Fruit fly (Drosophila melanogaster) ovary, adult (tissue): ENCODE data around the gene ara.

Experiments used
- CG17801 ChIP-seq: fragments of 200-800 bp; optimal IDR thresholded peaks from 2 replicates; lab custom pipeline; 2019; ENCODE audit warnings: missing biosample characterization, mild to moderate bottlenecking, missing genetic modification characterization, moderate library complexity; ENCODE audit not compliant: partially characterized antibody

ara gene

DNA sequence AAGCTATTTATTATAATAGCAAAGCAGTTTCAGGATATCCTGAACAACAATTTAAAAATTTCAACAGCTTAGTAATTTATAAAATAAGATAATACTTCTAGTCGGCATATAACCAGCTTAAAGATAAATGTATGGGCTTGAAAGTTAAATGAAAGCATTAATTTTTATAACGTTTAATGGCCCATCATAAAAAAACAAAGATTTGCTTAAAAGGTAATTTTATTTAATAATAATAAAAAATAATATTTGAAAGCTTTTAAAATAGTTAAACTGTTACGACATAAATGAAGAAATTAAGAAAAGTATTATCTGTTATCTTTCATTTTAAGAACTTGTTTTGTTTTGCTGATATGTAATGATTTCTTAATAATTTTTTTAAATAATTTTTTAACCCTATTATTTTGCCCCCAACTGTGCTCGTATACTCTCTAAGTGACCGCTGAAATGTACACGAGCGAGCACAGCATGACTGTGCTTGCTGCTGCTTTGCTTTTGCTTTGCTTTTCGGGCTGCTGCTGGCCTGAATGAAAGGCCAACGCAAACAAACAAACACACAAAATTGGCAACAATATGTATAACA lies 6.8 kb downstream of the ara start:
- no peak for TF ChIP-seq CG17801 (GFP tag; lab: Kevin White, UChicago)

DNA sequence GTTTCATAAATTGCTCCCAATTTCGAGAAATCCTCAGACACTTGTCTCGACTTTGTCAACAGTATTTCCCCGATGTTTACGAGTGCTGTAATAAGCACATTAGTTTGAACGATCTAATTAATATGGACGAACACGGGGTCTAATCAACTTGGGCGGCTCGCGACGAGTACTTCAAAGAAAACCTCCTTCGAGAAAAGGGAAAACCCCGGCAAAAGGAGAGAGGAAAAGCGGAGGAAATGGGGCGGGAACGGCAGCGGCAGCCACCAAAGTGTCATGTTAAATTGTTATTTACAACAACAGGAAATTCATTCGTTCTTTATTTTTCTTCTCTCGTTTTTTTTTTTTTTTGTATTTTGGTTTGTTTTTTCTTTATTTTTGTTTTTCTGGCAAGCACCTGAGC lies 7.8 kb downstream of the ara start:
- TF ChIP-seq CG17801 (GFP tag; lab: Kevin White, UChicago): no peak

DNA sequence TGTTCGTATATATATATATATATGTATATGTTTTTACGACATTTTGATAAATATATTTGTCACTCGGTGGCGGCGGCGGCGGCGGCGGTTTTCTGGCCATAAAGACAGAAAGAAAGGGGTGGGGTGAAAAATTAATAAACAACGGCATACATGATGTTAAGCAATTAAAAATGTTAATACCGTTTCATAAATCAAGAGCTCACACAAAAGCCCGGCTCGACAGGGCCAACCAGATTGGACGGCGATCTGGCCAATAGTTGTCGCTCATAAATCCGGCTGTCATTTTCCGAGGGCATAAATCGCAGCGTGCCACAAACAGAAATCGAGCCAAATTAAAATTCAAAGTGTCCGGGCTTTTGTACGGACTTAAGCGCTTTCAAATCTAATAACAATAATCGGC lies 8.4 kb downstream of the ara start:
- TF ChIP-seq CG17801 (GFP tag; lab: Kevin White, UChicago): no peak

DNA sequence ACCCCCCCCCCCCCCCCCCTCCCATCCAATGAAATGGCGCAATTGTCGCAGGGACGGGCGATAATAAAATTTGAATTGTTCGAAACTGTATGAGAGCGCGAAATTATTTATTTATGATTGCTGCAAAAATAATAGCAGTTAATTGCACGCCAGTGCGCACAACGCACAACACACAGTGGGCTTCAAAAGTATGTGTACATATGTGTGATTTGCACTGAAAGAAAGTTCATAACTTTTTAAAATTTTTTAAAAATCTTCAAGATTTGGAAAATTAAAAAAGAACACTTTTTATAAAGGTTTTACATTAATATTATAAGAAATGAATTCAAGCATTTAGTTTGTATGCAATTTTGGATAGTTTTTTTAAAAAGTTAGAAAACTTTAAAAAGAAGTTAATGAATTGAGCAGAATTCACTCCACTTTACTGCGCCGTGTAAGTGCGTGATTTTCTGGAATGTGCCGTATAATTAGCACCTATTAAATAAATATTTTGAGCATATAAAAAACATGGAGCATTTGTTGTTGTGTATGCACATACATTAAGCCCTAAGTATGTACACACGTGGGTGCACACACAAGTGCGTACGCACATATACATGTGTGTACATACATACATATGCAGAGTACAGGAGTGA lies 9.6 kb downstream of the ara start:
- no peak for TF ChIP-seq CG17801 (GFP tag; lab: Kevin White, UChicago)

DNA sequence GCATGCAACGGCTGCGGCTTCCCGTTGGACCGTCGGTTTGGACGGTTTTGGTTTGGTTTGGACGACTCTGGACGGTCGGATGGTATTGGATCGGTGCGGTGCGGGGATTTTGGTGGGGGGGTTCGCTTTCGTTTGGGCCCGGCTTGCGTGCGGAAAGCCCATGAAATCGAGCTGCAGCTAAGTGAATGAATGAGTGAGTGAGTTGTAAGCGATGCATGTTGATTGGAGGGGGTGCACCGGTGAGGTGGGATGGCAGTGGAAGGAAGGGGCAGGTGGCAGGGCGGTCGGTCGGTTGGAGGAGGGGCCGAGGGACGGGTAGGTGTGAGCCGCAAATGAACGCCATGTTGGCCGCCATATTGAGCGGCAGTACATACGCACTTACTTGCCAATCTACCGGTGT lies 10.2 kb downstream of the ara start:
- TF ChIP-seq CG17801 (GFP tag; lab: Kevin White, UChicago): no peak

DNA sequence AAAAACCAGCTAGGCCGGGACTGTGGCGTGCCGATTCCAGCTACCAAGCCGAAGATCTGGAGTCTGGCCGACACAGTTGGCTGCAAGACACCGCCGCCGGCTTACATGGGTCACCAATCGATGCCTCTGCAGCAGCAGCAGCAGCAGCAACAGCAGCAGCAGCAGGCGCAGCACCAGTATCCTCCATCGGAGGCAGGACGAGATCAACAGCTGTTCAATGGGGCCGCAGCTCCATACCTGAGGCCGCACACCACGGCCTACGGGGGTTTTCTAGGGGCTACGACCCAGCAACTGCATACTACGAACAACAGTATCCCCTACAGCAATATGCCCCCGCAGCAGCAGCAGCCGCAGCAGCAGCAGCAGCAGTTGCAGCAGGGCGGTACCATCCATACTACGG lies 14.4 kb downstream of the ara start:
- no peak for TF ChIP-seq CG17801 (GFP tag; lab: Kevin White, UChicago)

DNA sequence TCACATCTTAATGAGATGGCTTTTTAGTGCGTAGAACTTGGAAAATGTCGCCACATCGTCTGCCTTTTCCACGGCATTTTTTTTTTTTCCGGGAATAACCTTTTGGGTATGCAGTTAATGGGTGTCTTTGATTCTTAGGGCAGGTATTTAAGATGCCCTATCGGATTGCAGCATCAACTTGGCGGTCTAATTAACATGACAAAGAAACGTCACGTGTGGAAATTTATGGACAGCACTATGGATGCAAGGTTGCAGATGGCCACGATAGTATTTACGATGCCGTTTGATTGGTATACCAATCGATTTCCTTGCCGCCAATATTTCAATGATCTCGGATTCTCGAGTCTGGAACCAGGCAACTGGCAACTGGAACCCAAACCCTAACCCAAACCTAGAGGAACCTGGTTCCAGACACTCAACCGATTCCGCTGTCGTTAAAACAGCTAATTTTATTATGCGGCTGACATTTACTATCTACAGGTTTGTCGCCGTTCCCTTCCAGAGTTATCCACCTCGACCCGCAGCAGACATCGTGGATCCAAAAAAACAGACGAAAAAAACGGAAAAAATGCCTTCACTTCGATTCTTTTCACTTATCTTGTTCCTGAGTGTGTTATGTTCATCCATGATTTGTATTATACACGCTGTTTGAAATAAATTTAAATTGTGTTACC lies 20.9 kb downstream of the ara start:
- TF ChIP-seq CG17801 (GFP tag; lab: Kevin White, UChicago): no peak

DNA sequence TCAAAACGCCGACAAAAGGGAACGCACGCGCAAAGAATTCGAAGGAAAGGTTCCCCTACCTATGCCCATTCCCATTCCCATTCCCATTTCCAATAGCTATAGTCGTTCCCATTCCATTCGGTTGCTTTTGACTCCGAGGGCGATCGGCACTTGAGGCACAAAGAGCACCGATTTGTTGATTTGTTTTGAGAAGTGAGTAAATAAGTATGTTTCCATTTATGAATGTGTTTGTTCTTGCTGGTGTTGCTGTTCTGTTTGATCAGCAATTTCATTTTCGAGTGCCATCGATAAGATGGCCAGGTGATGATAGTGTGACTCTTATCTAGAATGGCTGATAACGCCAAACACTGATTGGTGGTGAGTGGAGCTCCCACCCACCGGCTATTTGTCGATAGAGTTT lies 25.8 kb downstream of the ara start:
- TF ChIP-seq CG17801 (GFP tag; lab: Kevin White, UChicago): no peak

DNA sequence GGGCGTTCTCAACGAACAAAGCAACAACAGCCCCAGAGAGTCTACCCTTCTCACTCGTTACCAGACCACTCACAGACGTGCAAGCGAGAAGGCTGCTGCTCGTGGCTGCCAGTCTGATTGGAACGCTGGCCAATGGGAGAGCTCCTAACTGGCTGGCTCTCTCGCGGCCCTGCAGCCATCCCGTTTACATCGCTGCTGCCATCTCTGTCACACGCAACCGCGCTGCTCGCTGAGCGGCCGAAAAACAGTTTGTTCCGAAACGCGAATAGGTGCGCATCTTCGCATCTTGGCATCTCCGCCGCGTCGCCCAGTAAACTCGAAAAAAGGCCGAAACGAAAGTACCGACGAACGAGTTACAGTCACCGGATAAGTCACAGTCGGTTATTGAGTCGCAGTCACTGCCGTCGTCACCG lies 28.9 kb downstream of the ara start, which contains the start of gene caup:
TSS of gene caup (plus strand) at position 245 of the 413 bp plus-strand sequence.
- no peak for TF ChIP-seq CG17801 (GFP tag; lab: Kevin White, UChicago)

DNA sequence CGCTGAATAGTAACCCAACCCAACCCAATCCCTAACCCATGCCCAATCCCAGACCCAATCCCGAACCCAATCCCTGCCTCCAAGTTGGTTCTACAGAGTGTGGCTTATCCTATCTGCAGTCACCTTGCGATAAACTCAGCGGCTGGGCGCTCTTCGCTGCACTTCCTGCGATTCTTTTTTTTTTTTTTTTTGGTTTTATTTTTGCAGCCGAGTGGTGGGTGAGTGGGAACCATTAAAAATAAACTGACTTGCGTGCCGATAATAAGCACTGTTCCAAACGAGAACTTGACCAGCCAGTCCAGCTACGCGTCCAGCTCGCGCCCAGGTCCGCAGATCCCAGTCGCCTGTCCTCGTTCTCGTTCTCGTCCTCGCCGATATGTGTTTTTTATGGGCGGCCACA lies 34.6 kb downstream of the ara start:
- no peak for TF ChIP-seq CG17801 (GFP tag; lab: Kevin White, UChicago)

DNA sequence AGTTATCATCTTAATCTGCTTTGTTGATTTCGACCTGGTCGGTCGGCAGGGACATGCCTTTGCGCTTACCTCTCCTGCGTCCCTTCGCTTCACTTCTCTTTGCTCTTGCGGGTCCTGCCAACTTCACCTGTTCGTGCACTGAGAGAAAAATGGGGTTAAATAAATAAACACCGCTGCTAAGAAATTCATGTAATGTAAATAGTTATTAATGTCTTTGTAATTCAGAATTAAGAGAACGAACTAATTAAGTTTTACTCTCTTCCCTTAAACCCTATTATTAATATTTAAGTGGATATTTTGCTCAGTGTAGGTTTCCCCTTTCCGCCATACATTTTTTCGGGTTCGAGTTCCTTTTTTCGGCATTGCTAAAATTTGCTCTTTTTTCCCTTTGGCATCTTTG lies 35.9 kb downstream of the ara start:
- no peak for TF ChIP-seq CG17801 (GFP tag; lab: Kevin White, UChicago)

DNA sequence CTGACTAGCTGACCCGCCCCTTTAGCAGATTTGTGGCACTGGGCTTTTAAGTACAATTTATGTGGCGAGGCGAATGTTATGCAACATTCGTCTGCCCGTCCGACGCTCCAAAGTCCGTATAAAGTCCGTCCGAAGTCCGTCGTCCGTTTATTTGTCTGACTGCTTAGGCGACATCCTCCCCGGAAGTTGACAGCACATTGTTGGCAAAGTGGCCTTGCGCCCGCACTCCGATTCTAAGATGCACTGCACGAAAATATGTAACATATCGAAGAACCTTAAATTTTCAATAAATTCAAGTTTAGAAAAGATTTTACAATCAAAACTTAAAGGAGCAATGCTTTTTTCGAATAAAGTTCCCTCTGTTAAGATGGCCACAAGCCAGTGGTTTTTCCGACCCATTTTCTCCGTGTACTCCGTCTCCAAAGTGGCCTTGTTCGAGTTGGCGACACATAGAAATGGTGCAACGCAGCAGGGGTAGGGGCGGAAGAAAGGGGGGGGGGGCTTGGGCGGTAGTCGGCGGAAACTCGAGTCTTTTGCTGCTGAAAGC lies 38.4 kb downstream of the ara start:
- no peak for TF ChIP-seq CG17801 (GFP tag; lab: Kevin White, UChicago)

DNA sequence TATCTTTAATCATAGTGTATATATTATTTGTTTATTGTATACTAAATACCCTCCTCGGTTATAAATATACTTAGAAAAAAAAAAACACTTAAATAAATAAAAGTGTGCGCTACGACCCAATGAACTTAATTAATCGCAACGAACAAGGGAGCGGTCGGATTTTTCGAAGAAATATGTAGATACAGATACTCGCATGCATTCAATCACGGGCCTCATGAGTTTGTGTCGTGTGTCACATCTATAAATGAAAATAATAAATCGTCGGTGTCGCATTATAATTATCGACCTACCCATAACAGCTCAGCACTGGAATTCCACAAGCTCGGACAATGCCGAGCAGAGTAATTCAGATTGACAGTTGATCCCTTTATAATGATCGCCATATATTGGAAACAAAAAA lies 41.4 kb downstream of the ara start:
- TF ChIP-seq CG17801 (GFP tag; lab: Kevin White, UChicago): no peak

DNA sequence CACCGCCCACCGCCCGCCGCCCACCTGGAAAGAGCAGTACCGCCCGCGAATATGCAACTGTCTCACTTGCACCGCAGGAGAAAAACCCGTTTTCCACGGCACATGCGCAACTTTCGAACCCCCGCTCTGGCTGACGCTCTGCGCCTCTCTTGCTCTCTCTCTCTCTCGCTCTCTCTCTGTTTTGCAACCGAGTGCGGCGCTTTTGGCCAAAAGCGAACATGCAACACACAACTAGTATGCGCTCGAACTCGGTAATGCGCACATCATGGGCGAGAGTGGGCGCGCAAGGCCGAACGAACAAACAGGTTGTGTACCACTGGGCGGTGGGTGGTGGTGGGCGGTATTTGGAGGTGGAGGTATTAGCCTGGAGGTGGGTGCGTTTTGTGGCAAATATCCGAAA lies 47.2 kb downstream of the ara start:
- TF ChIP-seq CG17801 (GFP tag; lab: Kevin White, UChicago): no peak

DNA sequence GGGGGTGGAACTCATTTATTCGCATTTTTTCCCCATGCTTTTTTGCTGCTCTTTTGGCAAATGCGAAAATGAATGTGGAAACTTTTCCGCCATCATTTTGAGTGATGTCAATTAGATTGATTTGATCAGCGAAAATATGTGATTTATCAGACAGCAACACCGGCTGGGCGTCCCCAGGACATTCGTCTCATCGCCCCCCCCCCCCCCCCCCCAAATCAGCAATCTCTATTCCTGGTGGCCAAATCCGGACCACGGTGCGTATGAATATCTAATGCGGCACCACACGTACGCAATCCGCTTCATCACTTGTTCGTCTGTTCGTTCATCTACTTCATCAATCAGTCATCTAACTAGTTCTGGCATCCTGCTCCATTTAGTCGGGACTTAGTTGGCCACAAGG lies 54.5 kb downstream of the ara start:
- TF ChIP-seq CG17801 (GFP tag; lab: Kevin White, UChicago): no peak

DNA sequence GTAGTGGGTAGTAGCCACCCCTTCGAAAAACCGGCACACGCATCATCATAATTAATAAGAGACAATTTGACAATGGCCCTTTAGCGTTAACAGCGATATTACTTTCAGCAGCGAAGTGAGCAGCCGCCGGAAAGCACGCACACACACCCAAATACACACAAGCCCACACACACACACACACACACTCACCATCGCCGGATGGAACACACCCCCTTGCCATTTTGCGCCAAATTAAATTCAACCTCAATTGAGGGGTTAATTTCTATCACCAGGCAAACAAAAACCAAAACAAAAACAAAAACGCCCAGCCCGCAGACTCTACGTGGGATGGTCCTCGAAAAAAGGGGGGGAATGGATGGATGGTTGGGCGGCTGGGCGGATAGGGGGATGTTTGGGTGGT lies 57.9 kb downstream of the ara start:
- TF ChIP-seq CG17801 (GFP tag; lab: Kevin White, UChicago): no peak
